Worm (Caenorhabditis elegans) whole organism, L3 larva: ENCODE data around the gene fbxa-156.

Experiments
- ZK546.5 ChIP-seq: sonication (generic microtip); optimal IDR thresholded peaks from 2 replicates; lab custom pipeline; 2017; ENCODE audit warnings: missing biosample characterization, missing genetic modification characterization
- aly-2 ChIP-seq: fragments of 150-350 bp; optimal IDR thresholded peaks from 2 replicates; lab custom pipeline; 2014; ENCODE audit warnings: missing biosample characterization, missing genetic modification characterization
- ama-1 ChIP-seq: fragments of 150-350 bp; optimal IDR thresholded peaks from 2 replicates; lab custom pipeline; 2018
- egl-27 ChIP-seq: sonication (generic microtip); optimal IDR thresholded peaks from 4 replicates; lab custom pipeline; 2017; ENCODE audit warnings: missing biosample characterization, missing genetic modification reagents, missing genetic modification characterization
- elt-1 ChIP-seq: fragments of 150-350 bp; optimal IDR thresholded peaks from 2 replicates; lab custom pipeline; 2014; ENCODE audit warnings: missing biosample characterization, missing genetic modification characterization
- hmg-11 ChIP-seq: sonication (generic microtip); optimal IDR thresholded peaks from 2 replicates; lab custom pipeline; 2016; ENCODE audit warnings: missing genetic modification characterization, missing compliant biosample characterization
- nhr-11 ChIP-seq: fragments of 150-350 bp; optimal IDR thresholded peaks from 2 replicates; lab custom pipeline; 2014; ENCODE audit warnings: missing biosample characterization, missing genetic modification characterization
- nhr-76 ChIP-seq: fragments of 150-350 bp; sonication (generic microtip); optimal IDR thresholded peaks from 5 replicates; lab custom pipeline; 2014; ENCODE audit warnings: missing biosample characterization, missing genetic modification characterization
- sea-2 ChIP-seq: fragments of 150-350 bp; sonication (generic microtip); optimal IDR thresholded peaks from 4 replicates; lab custom pipeline; 2014; ENCODE audit warnings: missing biosample characterization, missing genetic modification reagents, missing genetic modification characterization
- unc-39 ChIP-seq: sonication (generic microtip); optimal IDR thresholded peaks from 4 replicates; lab custom pipeline; 2017; ENCODE audit warnings: missing biosample characterization, missing genetic modification characterization
- unc-62 ChIP-seq: fragments of 150-350 bp; sonication (generic microtip); optimal IDR thresholded peaks from 4 replicates; lab custom pipeline; 2014; ENCODE audit warnings: missing biosample characterization, missing genetic modification reagents, missing genetic modification characterization

DNA sequence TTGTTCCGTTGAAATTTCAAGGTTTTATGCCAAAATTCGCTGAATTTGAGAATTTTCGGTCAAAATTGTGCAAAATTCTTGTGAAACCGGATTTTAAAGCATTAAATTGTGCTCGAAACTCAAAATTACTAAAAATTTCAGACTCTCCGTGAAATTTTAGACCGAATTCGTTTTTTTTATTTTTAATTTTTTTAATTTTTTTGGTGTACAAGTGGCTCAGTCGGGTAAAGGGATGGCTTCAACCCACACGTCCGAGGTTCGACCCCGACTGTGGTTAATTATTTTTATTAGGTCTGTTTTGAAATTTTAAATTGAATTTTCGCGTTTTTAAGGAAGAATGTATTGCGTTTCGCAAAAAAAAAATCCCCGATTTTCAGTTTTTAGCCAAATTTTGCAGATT lies 42.4 kb upstream of the fbxa-156 start:
- TF ChIP-seq nhr-76 (tag; lab: Kevin White, UChicago), result no peak
- no peak for TF ChIP-seq nhr-11 (tag; lab: Kevin White, UChicago)
- no peak for TF ChIP-seq unc-62 (GFP tag; lab: Kevin White, UChicago)
- no peak for TF ChIP-seq elt-1
- no peak for TF ChIP-seq sea-2
- no peak for TF ChIP-seq ZK546.5
- no peak for TF ChIP-seq unc-39 (tag; lab: Kevin White, UChicago)
- TF ChIP-seq aly-2 (tag; lab: Kevin White, UChicago), result no peak
- TF ChIP-seq hmg-11 (tag; lab: Kevin White, UChicago), result no peak
- no peak for TF ChIP-seq egl-27 (tag; lab: Kevin White, UChicago)
- no peak for TF ChIP-seq ama-1
